Fruit fly (Drosophila melanogaster): Measurements from ENCODE around the gene GstZ2.
A peak's percentile ranks its signal among the peaks of the same experiment; 100 is the strongest.

GstZ2 gene

dm6 chr3R:9418373-9419299, 41.8 kb downstream of the GstZ2 start (continued):
- no peak for TF ChIP-seq CG16863 (GFP tag; optimal IDR thresholded peaks at IDR 0.05)
- TF ChIP-seq fd64A (GFP tag; optimal IDR thresholded peaks at IDR 0.05): peak; percentile 10
- TF ChIP-seq ken (GFP tag; IDR thresholded peaks at IDR 0.05): no peak
- no peak for TF ChIP-seq CG7271 (tag; optimal IDR thresholded peaks at IDR 0.05)
- no peak for TF ChIP-seq crc (GFP tag; optimal IDR thresholded peaks at IDR 0.05)
- TF ChIP-seq Eip74EF (GFP tag; optimal IDR thresholded peaks at IDR 0.05): peak in 1 of 2 experiments; percentile 58
- TF ChIP-seq Med (GFP tag): peak; percentile 51
- TF ChIP-seq CG8478 (optimal IDR thresholded peaks at IDR 0.05): no peak
- no peak for TF ChIP-seq MTF-1 (GFP tag; optimal IDR thresholded peaks at IDR 0.05; ENCODE audit: borderline replicate concordance)
- TF ChIP-seq HLH4C (GFP tag; IDR thresholded peaks at IDR 0.05; ENCODE audit: partially characterized antibody): no peak
- no peak for TF ChIP-seq E2f2 (GFP tag; IDR thresholded peaks at IDR 0.05)
- no peak for TF ChIP-seq chinmo (GFP tag; IDR thresholded peaks at IDR 0.05; ENCODE audit: partially characterized antibody)
- no peak for TF ChIP-seq pnt (GFP tag; optimal IDR thresholded peaks at IDR 0.05)
- TF ChIP-seq CG34422 (GFP tag; IDR thresholded peaks at IDR 0.05): no peak
- peak; percentile 3 for TF ChIP-seq eyg (GFP tag; optimal IDR thresholded peaks at IDR 0.05)
- TF ChIP-seq CkIIα-i1 (GFP tag; IDR thresholded peaks at IDR 0.05): no peak
- peak; percentile 4 for TF ChIP-seq scrt (GFP tag; optimal IDR thresholded peaks at IDR 0.05)
- TF ChIP-seq Nf-YC (tag; optimal IDR thresholded peaks at IDR 0.05): peak; percentile 10
- no peak for TF ChIP-seq Antp (GFP tag; optimal IDR thresholded peaks at IDR 0.05)
- no peak for TF ChIP-seq CG6854 (GFP tag; optimal IDR thresholded peaks at IDR 0.05)
- no peak for TF ChIP-seq tx (GFP tag; optimal IDR thresholded peaks at IDR 0.05)
- peak; percentile 73 for TF ChIP-seq CG15479 (GFP tag; optimal IDR thresholded peaks at IDR 0.05)
- TF ChIP-seq Nf-YA (GFP tag; IDR thresholded peaks at IDR 0.05): no peak
- no peak for TF ChIP-seq wor (GFP tag; IDR thresholded peaks at IDR 0.05)
- TF ChIP-seq Asciz (GFP tag; optimal IDR thresholded peaks at IDR 0.05): no peak
- TF ChIP-seq CG8089 (GFP tag; optimal IDR thresholded peaks at IDR 0.05): peak; percentile 2
- peak; percentile 19 for TF ChIP-seq Vsx1 (GFP tag; optimal IDR thresholded peaks at IDR 0.05)
- no peak for TF ChIP-seq nom (GFP tag; optimal IDR thresholded peaks at IDR 0.05)
- TF ChIP-seq CG9876 (GFP tag; optimal IDR thresholded peaks at IDR 0.05): no peak
- peak; percentile 22 for TF ChIP-seq CG3163 (GFP tag; optimal IDR thresholded peaks at IDR 0.05)
- no peak for TF ChIP-seq schlank (tag; optimal IDR thresholded peaks at IDR 0.05)
- TF ChIP-seq Pdp1 (GFP tag; optimal IDR thresholded peaks at IDR 0.05): peak in 1 of 2 experiments; percentile 98
- peak; percentile 13 for TF ChIP-seq CG12659 (GFP tag; optimal IDR thresholded peaks at IDR 0.05)
- TF ChIP-seq dmrt99B (tag; optimal IDR thresholded peaks at IDR 0.05): no peak
- no peak for TF ChIP-seq Rfx (GFP tag; IDR thresholded peaks at IDR 0.05)
- no peak for TF ChIP-seq caup (GFP tag; optimal IDR thresholded peaks at IDR 0.05; ENCODE audit: severe bottlenecking)
- no peak for TF ChIP-seq CG5180 (GFP tag; optimal IDR thresholded peaks at IDR 0.05)
- no peak for TF ChIP-seq Hand (GFP tag; optimal IDR thresholded peaks at IDR 0.05)
- TF ChIP-seq grau (tag; optimal IDR thresholded peaks at IDR 0.05): no peak
- TF ChIP-seq CG18011 (GFP tag; optimal IDR thresholded peaks at IDR 0.05): no peak
- peak; percentile 7 for TF ChIP-seq kni (GFP tag; optimal IDR thresholded peaks at IDR 0.05)
- peak; percentile 66 for TF ChIP-seq sqz (GFP tag; optimal IDR thresholded peaks at IDR 0.05)
- TF ChIP-seq insv (GFP tag; optimal IDR thresholded peaks at IDR 0.05): peak; percentile 68 to 95
- TF ChIP-seq tna (GFP tag; IDR thresholded peaks at IDR 0.05; ENCODE audit: partially characterized antibody): no peak
- TF ChIP-seq ab (GFP tag; optimal IDR thresholded peaks at IDR 0.05): no peak
- no peak for TF ChIP-seq cas (GFP tag; IDR thresholded peaks at IDR 0.05)
- TF ChIP-seq CG11560 (tag; IDR thresholded peaks at IDR 0.05): no peak
- TF ChIP-seq CG17361 (GFP tag; IDR thresholded peaks at IDR 0.05): no peak
